Fruit fly (Drosophila melanogaster): ENCODE data around the gene Psf1.

Psf1 gene

dm6 chr3L:1204674-1205547 is 42.6 kb downstream of the Psf1 start, which contains the start of gene CG9119 (continued):
- TF ChIP-seq Xrp1 (GFP tag; IDR thresholded peaks at IDR 0.05) (0 out of 2 replicates have a peak, but pooled peaks have one; percentile 31), corto (GFP tag; optimal IDR thresholded peaks at IDR 0.05) (no peak), CG11085 (GFP tag; IDR thresholded peaks at IDR 0.05) (no peak), nerfin-2 (GFP tag; IDR thresholded peaks at IDR 0.05; ENCODE audit: partially characterized antibody) (no peak), pfk (GFP tag; optimal IDR thresholded peaks at IDR 0.05) (no peak), Hr78 (GFP tag; optimal IDR thresholded peaks at IDR 0.05) (peak in 1 of 2 experiments; percentile 78), CTCF (GFP tag; optimal IDR thresholded peaks at IDR 0.05) (no peak), Oli (tag; optimal IDR thresholded peaks at IDR 0.05) (peak; percentile 72), CG14667 (GFP tag; IDR thresholded peaks at IDR 0.05) (peak; percentile 47; the same call in 1 of the 2 replicates), amos (GFP tag; IDR thresholded peaks at IDR 0.05; ENCODE audit: partially characterized antibody) (no peak), TFAM (GFP tag; optimal IDR thresholded peaks at IDR 0.05) (no peak), CG1529 (GFP tag; optimal IDR thresholded peaks at IDR 0.05) (peak; percentile 18), lmd (GFP tag; IDR thresholded peaks at IDR 0.05) (peak; percentile 70), Taf1 (GFP tag; IDR thresholded peaks at IDR 0.05) (peak; percentile 32; the same call in 1 of the 2 replicates), zen (tag; optimal IDR thresholded peaks at IDR 0.05) (no peak), fd102C (GFP tag; optimal IDR thresholded peaks at IDR 0.05) (no peak), nmo (GFP tag; optimal IDR thresholded peaks at IDR 0.05) (peak; percentile 66), jing (GFP tag; optimal IDR thresholded peaks at IDR 0.05) (peak; percentile 9), Drgx (GFP tag; IDR thresholded peaks at IDR 0.05) (no peak), HLH3B (GFP tag; IDR thresholded peaks at IDR 0.05) (peak; percentile 39; the same call in 1 of the 2 replicates), CG10979 (tag; optimal IDR thresholded peaks at IDR 0.05) (peak; percentile 50), Meics (GFP tag; optimal IDR thresholded peaks at IDR 0.05) (peak; percentile 75), Hr51 (GFP tag; optimal IDR thresholded peaks at IDR 0.05) (peak; percentile 37 to 67), gsb (GFP tag; IDR thresholded peaks at IDR 0.05) (no peak), lov (optimal IDR thresholded peaks at IDR 0.05) (no peak), lov (GFP tag; IDR thresholded peaks at IDR 0.05) (no peak), dmrt11E (tag; optimal IDR thresholded peaks at IDR 0.05) (peak; percentile 16), bcd (GFP tag; optimal IDR thresholded peaks at IDR 0.05) (peak; percentile 73), CG14050 (GFP tag; IDR thresholded peaks at IDR 0.05) (peak; percentile 21; the same call in 1 of the 3 replicates), CG14965 (GFP tag; optimal IDR thresholded peaks at IDR 0.05; ENCODE audit: borderline replicate concordance) (no peak), CG1603 (tag; optimal IDR thresholded peaks at IDR 0.05) (peak; percentile 59), CG2199 (GFP tag; IDR thresholded peaks at IDR 0.05) (no peak), CG12104 (GFP tag; optimal IDR thresholded peaks at IDR 0.05) (peak; percentile 24), crc (GFP tag; optimal IDR thresholded peaks at IDR 0.05) (peak; percentile 51), otp (GFP tag; IDR thresholded peaks at IDR 0.05) (no peak), en (GFP tag; optimal IDR thresholded peaks at IDR 0.05) (no peak), Vsx1 (GFP tag; optimal IDR thresholded peaks at IDR 0.05) (peak; percentile 81), sisA (GFP tag; IDR thresholded peaks at IDR 0.05) (no peak; the same call in 1 of the 2 replicates), org-1 (GFP tag; optimal IDR thresholded peaks at IDR 0.05) (peak; percentile 80), Xbp1 (GFP tag; optimal IDR thresholded peaks at IDR 0.05) (peak; percentile 59), repo (GFP tag; optimal IDR thresholded peaks at IDR 0.05) (no peak), CG6175 (GFP tag; IDR thresholded peaks at IDR 0.05) (no peak), fd96Cb (tag; optimal IDR thresholded peaks at IDR 0.05) (peak; percentile 48), Gug (GFP tag; IDR thresholded peaks at IDR 0.05) (peak; percentile 63), esg (GFP tag; conservative IDR thresholded peaks at IDR 0.05) (peak; percentile 61), trh (GFP tag; optimal IDR thresholded peaks at IDR 0.05) (no peak), Atf3 (GFP tag; optimal IDR thresholded peaks at IDR 0.05) (no peak), CG16815 (GFP tag; optimal IDR thresholded peaks at IDR 0.05) (peak; percentile 52), CG11398 (GFP tag; optimal IDR thresholded peaks at IDR 0.05) (no peak)
